Worm (Caenorhabditis elegans) whole organism, L1 larva: Measurements from ENCODE around the gene ZC239.3.

Experiments
- aly-2 ChIP-seq: fragments of 150-350 bp; optimal IDR thresholded peaks from 2 replicates; lab custom pipeline; 2014; ENCODE audit warnings: missing biosample characterization, missing genetic modification characterization
- elt-3 ChIP-seq, 6 experiments: fragments of 150-350 bp in 1 of 6; sonication (generic microtip); optimal IDR thresholded peaks; 2 replicates each; lab custom pipeline; 2017 to 2018; ENCODE audit warnings: missing biosample characterization in 6 of 6, missing genetic modification characterization in 6 of 6, inconsistent platforms in 1 of 6
- grh-1 ChIP-seq: fragments of 200-800 bp; sonication (Bioruptor generic); IDR thresholded peaks from 2 replicates; pipeline ENCODE4 v1.3.6; 2022; ENCODE audit warnings: missing genetic modification reagents, missing genetic modification characterization, missing compliant biosample characterization
- lin-13 ChIP-seq: fragments of 150-350 bp; optimal IDR thresholded peaks from 2 replicates; lab custom pipeline; 2014; ENCODE audit warnings: missing biosample characterization, missing genetic modification reagents, missing genetic modification characterization
- mep-1 ChIP-seq: fragments of 150-350 bp; optimal IDR thresholded peaks from 2 replicates; lab custom pipeline; 2014; ENCODE audit warnings: missing biosample characterization, missing genetic modification characterization
- pqm-1 ChIP-seq: sonication (generic microtip); optimal IDR thresholded peaks from 3 replicates; lab custom pipeline; 2017; ENCODE audit warnings: missing biosample characterization, missing genetic modification characterization
- sptf-1 ChIP-seq: fragments of 150-350 bp; optimal IDR thresholded peaks from 2 replicates; lab custom pipeline; 2014; ENCODE audit warnings: missing biosample characterization, missing genetic modification characterization
- tbx-2 ChIP-seq: sonication (generic microtip); optimal IDR thresholded peaks from 2 replicates; lab custom pipeline; 2016; ENCODE audit warnings: missing genetic modification characterization, missing compliant biosample characterization
- tlp-1 ChIP-seq: fragments of 150-350 bp; optimal IDR thresholded peaks from 2 replicates; lab custom pipeline; 2014; ENCODE audit warnings: missing biosample characterization, missing genetic modification characterization
- unc-30 ChIP-seq: sonication (generic microtip); optimal IDR thresholded peaks from 2 replicates; lab custom pipeline; 2017; ENCODE audit warnings: missing biosample characterization, missing genetic modification characterization
- unc-62 ChIP-seq: fragments of 150-350 bp; optimal IDR thresholded peaks from 2 replicates; lab custom pipeline; 2014; ENCODE audit warnings: missing biosample characterization, missing genetic modification reagents, missing genetic modification characterization
- zag-1 ChIP-seq: fragments of 150-350 bp; optimal IDR thresholded peaks from 2 replicates; lab custom pipeline; 2014; ENCODE audit warnings: missing biosample characterization, missing genetic modification characterization
- zip-4 ChIP-seq: fragments of 200-800 bp; sonication (Bioruptor generic); optimal IDR thresholded peaks from 2 replicates; lab custom pipeline; 2018; ENCODE audit warnings: mild to moderate bottlenecking, missing genetic modification characterization, moderate library complexity, missing compliant biosample characterization
- ztf-11 ChIP-seq, 2 experiments: sonication (generic microtip); optimal IDR thresholded peaks; 2 replicates each; lab custom pipeline; 2016 to 2017; ENCODE audit warnings: missing genetic modification characterization in 2 of 2, missing biosample characterization in 1 of 2, missing compliant biosample characterization in 1 of 2

ce11 chrII:3237038-3237521 is 21.2 kb downstream of the ZC239.3 start, which contains the start of the genes srz-67 and C17F4.11:
- TF ChIP-seq mep-1 (tag; lab: Kevin White, UChicago) (no peak), aly-2 (tag; lab: Kevin White, UChicago) (no peak), tbx-2 (tag; lab: Kevin White, UChicago) (no peak), pqm-1 (tag; lab: Kevin White, UChicago) (no peak), unc-62 (GFP tag; lab: Kevin White, UChicago) (no peak), tlp-1 (tag; lab: Kevin White, UChicago) (no peak), zip-4 (no peak), grh-1 (GFP tag; lab: Robert Waterston, UW) (no peak), ztf-11 (tag; optimal IDR thresholded peaks at IDR 0.05; lab: Kevin White, UChicago) (no peak), lin-13 (GFP tag; lab: Kevin White, UChicago) (no peak), zag-1 (tag; lab: Kevin White, UChicago) (no peak), unc-30 (tag; lab: Kevin White, UChicago) (no peak), sptf-1 (tag; lab: Kevin White, UChicago) (no peak), elt-3 (tag; optimal IDR thresholded peaks at IDR 0.05; lab: Kevin White, UChicago) (no peak)
